Worm (Caenorhabditis elegans) whole organism, L1 larva: ENCODE measurements around the gene C07G2.5.

Source experiments
- C34B4.2 ChIP-seq: sonication (generic microtip); optimal IDR thresholded peaks from 2 replicates; lab custom pipeline; 2017; ENCODE audit warnings: mild to moderate bottlenecking, missing genetic modification characterization, missing compliant biosample characterization
- Y116A8C.19 ChIP-seq: sonication (generic microtip); optimal IDR thresholded peaks from 2 replicates; lab custom pipeline; 2016; ENCODE audit warnings: missing compliant biosample characterization, missing genetic modification characterization, borderline replicate concordance
- alr-1 ChIP-seq: fragments of 200-800 bp; sonication (Bioruptor generic); optimal IDR thresholded peaks from 2 replicates; lab custom pipeline; 2018; ENCODE audit warnings: borderline replicate concordance, mild to moderate bottlenecking, missing genetic modification characterization, missing compliant biosample characterization
- aly-2 ChIP-seq: fragments of 150-350 bp; optimal IDR thresholded peaks from 2 replicates; lab custom pipeline; 2014; ENCODE audit warnings: missing biosample characterization, missing genetic modification characterization
- blmp-1 ChIP-seq: fragments of 150-350 bp; optimal IDR thresholded peaks from 2 replicates; lab custom pipeline; 2014; ENCODE audit warnings: missing biosample characterization, missing genetic modification characterization
- ceh-82 ChIP-seq, 3 experiments: fragments of 150-350 bp in 1 of 3; sonication (generic microtip) in 2 of 3; optimal IDR thresholded peaks; 2 replicates each; lab custom pipeline; 2014 to 2017; ENCODE audit warnings: missing biosample characterization in 3 of 3, missing genetic modification characterization in 3 of 3
- ceh-90 ChIP-seq: sonication (generic microtip); optimal IDR thresholded peaks from 2 replicates; lab custom pipeline; 2016; ENCODE audit warnings: missing genetic modification characterization, missing compliant biosample characterization
- ces-1 ChIP-seq: fragments of 150-350 bp; optimal IDR thresholded peaks from 2 replicates; lab custom pipeline; 2014; ENCODE audit warnings: missing biosample characterization, missing genetic modification reagents, missing genetic modification characterization
- dpl-1 ChIP-seq, 3 experiments: fragments of 150-350 bp in 2 of 3; sonication (generic microtip) in 1 of 3; optimal IDR thresholded peaks; 2 replicates each; lab custom pipeline; 2014 to 2017; ENCODE audit warnings: missing biosample characterization in 3 of 3, missing genetic modification characterization in 3 of 3, missing genetic modification reagents in 3 of 3
- dsc-1 ChIP-seq: sonication (generic microtip); optimal IDR thresholded peaks from 2 replicates; lab custom pipeline; 2016; ENCODE audit warnings: mild to moderate bottlenecking, missing genetic modification characterization, missing compliant biosample characterization
- efl-1 ChIP-seq, 4 experiments: fragments of 150-350 bp; optimal IDR thresholded peaks in 3 of 4; peaks in 1 of 4; 1 replicate in 1 of 4; 2 replicates in 3 of 4; lab custom pipeline; 2014; ENCODE audit warnings: missing biosample characterization in 2 of 4, missing genetic modification characterization in 2 of 4, missing genetic modification reagents in 2 of 4
- efl-3 ChIP-seq: fragments of 200-800 bp; sonication (Bioruptor generic); optimal IDR thresholded peaks from 2 replicates; lab custom pipeline; 2018; ENCODE audit warnings: mild to moderate bottlenecking, missing genetic modification characterization, missing compliant biosample characterization
- egl-13 ChIP-seq: sonication (generic microtip); optimal IDR thresholded peaks from 2 replicates; lab custom pipeline; 2016; ENCODE audit warnings: missing genotype, missing genetic modification reagents, missing genetic modification characterization, missing compliant biosample characterization
- elt-2 ChIP-seq: sonication (generic microtip); optimal IDR thresholded peaks from 2 replicates; lab custom pipeline; 2016; ENCODE audit warnings: missing genetic modification characterization, mild to moderate bottlenecking, inconsistent platforms, missing compliant biosample characterization, missing genetic modification reagents
- elt-3 ChIP-seq, 6 experiments: fragments of 150-350 bp in 1 of 6; sonication (generic microtip); optimal IDR thresholded peaks; 2 replicates each; lab custom pipeline; 2017 to 2018; ENCODE audit warnings: missing biosample characterization in 6 of 6, missing genetic modification characterization in 6 of 6, inconsistent platforms in 1 of 6
- ets-5 ChIP-seq: fragments of 200-800 bp; sonication (Bioruptor generic); IDR thresholded peaks from 2 replicates; pipeline ENCODE4 v1.3.6; 2022; ENCODE audit warnings: missing genetic modification characterization, missing compliant biosample characterization
- fkh-10 ChIP-seq: sonication (generic microtip); optimal IDR thresholded peaks from 2 replicates; lab custom pipeline; 2017; ENCODE audit warnings: missing biosample characterization, missing genetic modification reagents, missing genetic modification characterization
- fos-1 ChIP-seq: fragments of 150-350 bp; optimal IDR thresholded peaks from 2 replicates; lab custom pipeline; 2014; ENCODE audit warnings: missing biosample characterization, missing genetic modification characterization
- hpl-2 ChIP-seq: fragments of 150-350 bp; optimal IDR thresholded peaks from 2 replicates; lab custom pipeline; 2014; ENCODE audit warnings: missing biosample characterization, missing genetic modification reagents, missing genetic modification characterization
- lin-14 ChIP-seq: fragments of 200-800 bp; sonication (Bioruptor generic); optimal IDR thresholded peaks from 2 replicates; lab custom pipeline; 2018; ENCODE audit warnings: mild to moderate bottlenecking, missing genetic modification characterization, moderate library complexity, missing compliant biosample characterization
- lin-35 ChIP-seq, 2 experiments: fragments of 150-350 bp; optimal IDR thresholded peaks; 2 replicates each; lab custom pipeline; 2014; ENCODE audit warnings: missing biosample characterization in 2 of 2, missing genetic modification characterization in 2 of 2, missing genetic modification reagents in 2 of 2
- mab-9 ChIP-seq: fragments of 200-800 bp; sonication (Bioruptor generic); IDR thresholded peaks from 2 replicates; pipeline ENCODE4 v1.3.6; 2022; ENCODE audit warnings: missing genetic modification reagents, missing genetic modification characterization, missing compliant biosample characterization
- nhr-11 ChIP-seq: fragments of 150-350 bp; optimal IDR thresholded peaks from 2 replicates; lab custom pipeline; 2014; ENCODE audit warnings: missing biosample characterization, missing genetic modification characterization
- nhr-19 ChIP-seq: fragments of 200-800 bp; sonication (Bioruptor generic); conservative IDR thresholded peaks from 2 replicates; pipeline ENCODE4 v1.3.6; 2022; ENCODE audit warnings: missing genetic modification characterization, missing compliant biosample characterization
- nhr-20 ChIP-seq: sonication (generic microtip); optimal IDR thresholded peaks from 2 replicates; lab custom pipeline; 2016; ENCODE audit warnings: mild to moderate bottlenecking, missing genetic modification characterization, missing compliant biosample characterization
- nhr-47 ChIP-seq: sonication (generic microtip); optimal IDR thresholded peaks from 2 replicates; lab custom pipeline; 2016; ENCODE audit warnings: mild to moderate bottlenecking, missing genetic modification characterization, moderate library complexity, missing compliant biosample characterization
- nhr-71 ChIP-seq: sonication (generic microtip); optimal IDR thresholded peaks from 2 replicates; lab custom pipeline; 2016; ENCODE audit warnings: mild to moderate bottlenecking, missing genetic modification characterization, moderate library complexity, missing compliant biosample characterization
- nhr-77 ChIP-seq: fragments of 150-350 bp; optimal IDR thresholded peaks from 2 replicates; lab custom pipeline; 2014; ENCODE audit warnings: missing biosample characterization, missing genetic modification characterization
- nhr-84 ChIP-seq: sonication (generic microtip); optimal IDR thresholded peaks from 2 replicates; lab custom pipeline; 2017; ENCODE audit warnings: missing biosample characterization, missing genetic modification characterization
- nhr-85 ChIP-seq: sonication (generic microtip); peaks from one replicate; lab custom pipeline; 2016; ENCODE audit warnings: missing genetic modification characterization, inconsistent platforms, missing compliant biosample characterization
- nhr-90 ChIP-seq: sonication (generic microtip); optimal IDR thresholded peaks from 2 replicates; lab custom pipeline; 2016; ENCODE audit warnings: mild to moderate bottlenecking, missing genetic modification characterization, missing compliant biosample characterization; ENCODE audit not compliant: poor library complexity
- pax-3 ChIP-seq: fragments of 200-800 bp; sonication (Bioruptor generic); optimal IDR thresholded peaks from 2 replicates; lab custom pipeline; 2018; ENCODE audit warnings: mild to moderate bottlenecking, missing genetic modification characterization, moderate library complexity, missing compliant biosample characterization
- pqm-1 ChIP-seq: sonication (generic microtip); optimal IDR thresholded peaks from 3 replicates; lab custom pipeline; 2017; ENCODE audit warnings: missing biosample characterization, missing genetic modification characterization
- rnt-1 ChIP-seq: sonication (generic microtip); optimal IDR thresholded peaks from 2 replicates; lab custom pipeline; 2016; ENCODE audit warnings: mild to moderate bottlenecking, missing genetic modification characterization, moderate library complexity, missing compliant biosample characterization
- skn-1 ChIP-seq: fragments of 150-350 bp; optimal IDR thresholded peaks from 2 replicates; lab custom pipeline; 2014; ENCODE audit warnings: missing biosample characterization, missing genetic modification characterization
- snpc-4 ChIP-seq: fragments of 150-350 bp; optimal IDR thresholded peaks from 2 replicates; lab custom pipeline; 2014; ENCODE audit warnings: missing biosample characterization, missing genetic modification characterization
- snu-23 ChIP-seq: sonication (generic microtip); optimal IDR thresholded peaks from 2 replicates; lab custom pipeline; 2016; ENCODE audit warnings: missing genetic modification characterization, missing compliant biosample characterization
- sox-4 ChIP-seq: sonication (generic microtip); optimal IDR thresholded peaks from 2 replicates; lab custom pipeline; 2016; ENCODE audit warnings: missing genetic modification characterization, missing compliant biosample characterization
- sptf-1 ChIP-seq: fragments of 150-350 bp; optimal IDR thresholded peaks from 2 replicates; lab custom pipeline; 2014; ENCODE audit warnings: missing biosample characterization, missing genetic modification characterization
- sup-37 ChIP-seq: fragments of 200-800 bp; sonication (Bioruptor generic); optimal IDR thresholded peaks from 2 replicates; lab custom pipeline; 2018; ENCODE audit warnings: mild to moderate bottlenecking, missing genetic modification characterization, missing compliant biosample characterization
- tbx-2 ChIP-seq: sonication (generic microtip); optimal IDR thresholded peaks from 2 replicates; lab custom pipeline; 2016; ENCODE audit warnings: missing genetic modification characterization, missing compliant biosample characterization
- tlp-1 ChIP-seq: fragments of 150-350 bp; optimal IDR thresholded peaks from 2 replicates; lab custom pipeline; 2014; ENCODE audit warnings: missing biosample characterization, missing genetic modification characterization
- zag-1 ChIP-seq: fragments of 150-350 bp; optimal IDR thresholded peaks from 2 replicates; lab custom pipeline; 2014; ENCODE audit warnings: missing biosample characterization, missing genetic modification characterization
- zip-4 ChIP-seq: fragments of 200-800 bp; sonication (Bioruptor generic); optimal IDR thresholded peaks from 2 replicates; lab custom pipeline; 2018; ENCODE audit warnings: mild to moderate bottlenecking, missing genetic modification characterization, moderate library complexity, missing compliant biosample characterization
- ztf-11 ChIP-seq, 2 experiments: sonication (generic microtip); optimal IDR thresholded peaks; 2 replicates each; lab custom pipeline; 2016 to 2017; ENCODE audit warnings: missing genetic modification characterization in 2 of 2, missing biosample characterization in 1 of 2, missing compliant biosample characterization in 1 of 2

Gene C07G2.5

ce11 chrIII:4502559-4503240, 3.9 kb upstream of the C07G2.5 start:
- no peak for TF ChIP-seq ztf-11 (tag; optimal IDR thresholded peaks at IDR 0.05; lab: Kevin White, UChicago)
- no peak for TF ChIP-seq nhr-11 (tag; lab: Kevin White, UChicago)
- TF ChIP-seq tlp-1, result no peak
- no peak for TF ChIP-seq ces-1 (GFP tag; lab: Kevin White, UChicago)
- TF ChIP-seq nhr-20 (tag; lab: Kevin White, UChicago), result peak; percentile 15
- TF ChIP-seq nhr-71 (tag; lab: Kevin White, UChicago), result peak; percentile 11
- no peak for TF ChIP-seq nhr-77 (tag; lab: Kevin White, UChicago)
- TF ChIP-seq nhr-47 (tag; lab: Kevin White, UChicago), result no peak
- no peak for TF ChIP-seq pax-3 (tag; lab: Kevin White, UChicago)
- TF ChIP-seq blmp-1 (tag; lab: Kevin White, UChicago), result no peak
- peak in 4 of 6 experiments; percentile 10 to 22 (median 17) for TF ChIP-seq elt-3 (tag; optimal IDR thresholded peaks at IDR 0.05; lab: Kevin White, UChicago)
- TF ChIP-seq efl-3, result no peak
- peak; percentile 77 for TF ChIP-seq pqm-1 (tag; lab: Kevin White, UChicago)
- TF ChIP-seq elt-2 (tag; lab: Kevin White, UChicago), result peak; percentile 31
- no peak for TF ChIP-seq mab-9
- no peak for TF ChIP-seq zag-1 (tag; lab: Kevin White, UChicago)
- TF ChIP-seq hpl-2 (GFP tag; lab: Kevin White, UChicago), result no peak
- TF ChIP-seq snpc-4 (tag; lab: Kevin White, UChicago), result no peak
- TF ChIP-seq ets-5, result no peak
- no peak for TF ChIP-seq aly-2
- TF ChIP-seq efl-1 (optimal IDR thresholded peaks at IDR 0.05; lab: Kevin White, UChicago), result no peak
- TF ChIP-seq efl-1 (GFP tag; optimal IDR thresholded peaks at IDR 0.05 in 1 of 2; lab: Kevin White, UChicago), result peak in 1 of 2 experiments; percentile 58

- peak; percentile 56 for TF ChIP-seq snu-23 (GFP tag; lab: Kevin White, UChicago)
- TF ChIP-seq blmp-1 (tag; lab: Kevin White, UChicago), result peak; percentile 84
- peak; percentile 39 for TF ChIP-seq elt-2 (tag; lab: Kevin White, UChicago)
- peak; percentile 7 for TF ChIP-seq skn-1 (tag; lab: Kevin White, UChicago)
- TF ChIP-seq nhr-20 (tag; lab: Kevin White, UChicago), result peak; percentile 64
- no peak for TF ChIP-seq fkh-10 (GFP tag; lab: Kevin White, UChicago)
- peak; percentile 72 for TF ChIP-seq lin-14 (GFP tag; lab: Kevin White, UChicago)
- TF ChIP-seq pax-3 (tag; lab: Kevin White, UChicago), result no peak
- TF ChIP-seq nhr-71 (tag; lab: Kevin White, UChicago), result peak; percentile 72
- TF ChIP-seq lin-35 (GFP tag; optimal IDR thresholded peaks at IDR 0.05; lab: Kevin White, UChicago), result peak in 1 of 2 experiments; percentile 51
- no peak for TF ChIP-seq tlp-1
- TF ChIP-seq nhr-19, result peak; percentile 33
- peak; percentile 11 for TF ChIP-seq rnt-1 (tag; lab: Kevin White, UChicago)
- peak; percentile 64 for TF ChIP-seq nhr-90 (tag; lab: Kevin White, UChicago)
- TF ChIP-seq dpl-1 (GFP tag; optimal IDR thresholded peaks at IDR 0.05; lab: Kevin White, UChicago), result peak in 1 of 3 experiments; percentile 14
- TF ChIP-seq dsc-1 (tag; lab: Kevin White, UChicago), result no peak
- peak; percentile 91 for TF ChIP-seq nhr-85
- TF ChIP-seq tbx-2 (tag; lab: Kevin White, UChicago), result peak; percentile 2
- TF ChIP-seq elt-3 (tag; optimal IDR thresholded peaks at IDR 0.05; lab: Kevin White, UChicago), result peak; percentile 6 to 88 (median 64)
- TF ChIP-seq, all 84 proteins: peak for 15
These were observed 2.8 kb downstream of the C07G2.5 start for ce11 chrIII:4496085-4496484.

- TF ChIP-seq blmp-1 (tag; lab: Kevin White, UChicago), result no peak
- TF ChIP-seq nhr-19, result no peak
- no peak for TF ChIP-seq nhr-77 (tag; lab: Kevin White, UChicago)
- peak; percentile 16 for TF ChIP-seq nhr-11 (tag; lab: Kevin White, UChicago)
- TF ChIP-seq dsc-1 (tag; lab: Kevin White, UChicago), result peak; percentile 95
- TF ChIP-seq sox-4, result peak; percentile 56
- TF ChIP-seq fos-1 (tag; lab: Kevin White, UChicago), result no peak
- TF ChIP-seq sptf-1 (tag; lab: Kevin White, UChicago), result no peak
- TF ChIP-seq sup-37 (GFP tag; lab: Kevin White, UChicago), result no peak
- no peak for TF ChIP-seq hpl-2 (GFP tag; lab: Kevin White, UChicago)
- TF ChIP-seq egl-13, result peak; percentile 45
- no peak for TF ChIP-seq nhr-84
- TF ChIP-seq lin-35 (GFP tag; optimal IDR thresholded peaks at IDR 0.05; lab: Kevin White, UChicago), result no peak
- TF ChIP-seq Y116A8C.19, result no peak
- TF ChIP-seq alr-1 (tag; lab: Kevin White, UChicago), result no peak
- no peak for TF ChIP-seq zip-4 (GFP tag; lab: Kevin White, UChicago)
- TF ChIP-seq nhr-20 (tag; lab: Kevin White, UChicago), result no peak
- TF ChIP-seq ceh-82 (tag; optimal IDR thresholded peaks at IDR 0.05; lab: Kevin White, UChicago), result no peak
- peak; percentile 43 for TF ChIP-seq pax-3 (tag; lab: Kevin White, UChicago)
- TF ChIP-seq ceh-90 (tag; lab: Kevin White, UChicago), result peak; percentile 0
- no peak for TF ChIP-seq C34B4.2 (tag; lab: Kevin White, UChicago)
These were observed 3.2 kb downstream of the C07G2.5 start for ce11 chrIII:4495685-4496084.
